Worm (Caenorhabditis elegans) whole organism, L4 larva: ENCODE data around the gene scl-15.

ENCODE experiments used
- T26A8.4 ChIP-seq: fragments of 200-800 bp; sonication (Bioruptor generic); IDR thresholded peaks from 2 replicates; pipeline ENCODE4 v1.3.6; 2022; ENCODE audit warnings: missing genetic modification characterization, missing compliant biosample characterization
- ZK337.2 ChIP-seq: fragments of 200-800 bp; sonication (Bioruptor generic); IDR thresholded peaks from 2 replicates; pipeline ENCODE4 v1.3.6; 2022; ENCODE audit warnings: missing genetic modification reagents, missing genetic modification characterization, missing compliant biosample characterization
- ceh-28 ChIP-seq: fragments of 150-350 bp; optimal IDR thresholded peaks from 2 replicates; lab custom pipeline; 2014; ENCODE audit warnings: missing biosample characterization, missing genetic modification reagents, missing genetic modification characterization
- ceh-32 ChIP-seq: sonication (generic microtip); optimal IDR thresholded peaks from 2 replicates; lab custom pipeline; 2016; ENCODE audit warnings: mild to moderate bottlenecking, missing genetic modification characterization, missing compliant biosample characterization; ENCODE audit not compliant: poor library complexity
- ceh-62 ChIP-seq: sonication (generic microtip); optimal IDR thresholded peaks from 2 replicates; lab custom pipeline; 2017; ENCODE audit warnings: missing biosample characterization, missing genetic modification characterization
- daf-19 ChIP-seq: fragments of 200-800 bp; sonication (Bioruptor generic); conservative IDR thresholded peaks from 2 replicates; pipeline ENCODE4 v1.3.6; 2022; ENCODE audit warnings: missing genetic modification characterization, missing compliant biosample characterization
- hlh-30 ChIP-seq: sonication (generic microtip); optimal IDR thresholded peaks from 2 replicates; lab custom pipeline; 2017; ENCODE audit warnings: antibody characterized with exemption, mild to moderate bottlenecking, missing genetic modification characterization, missing compliant biosample characterization; ENCODE audit not compliant: insufficient read depth
- lin-29 ChIP-seq: fragments of 200-800 bp; sonication (Bioruptor generic); IDR thresholded peaks from 2 replicates; pipeline ENCODE4 v1.3.6; 2022; ENCODE audit warnings: missing genetic modification reagents, missing genetic modification characterization, missing compliant biosample characterization
- lin-39 ChIP-seq: fragments of 150-350 bp; optimal IDR thresholded peaks from 2 replicates; lab custom pipeline; 2014; ENCODE audit warnings: missing biosample characterization, missing genetic modification reagents, missing genetic modification characterization
- lsy-2 ChIP-seq, 2 experiments: fragments of 150-350 bp in 1 of 2; sonication (generic microtip) in 1 of 2; optimal IDR thresholded peaks; 2 replicates each; lab custom pipeline; 2014 to 2017; ENCODE audit warnings: missing biosample characterization in 2 of 2, missing genetic modification characterization in 2 of 2
- mes-2 ChIP-seq: sonication (generic microtip); optimal IDR thresholded peaks from 2 replicates; lab custom pipeline; 2016; ENCODE audit warnings: missing genotype, mild to moderate bottlenecking, missing genetic modification characterization, missing compliant biosample characterization; ENCODE audit not compliant: poor library complexity, severe bottlenecking
- mxl-3 ChIP-seq: fragments of 200-800 bp; sonication (Bioruptor generic); optimal IDR thresholded peaks from 2 replicates; lab custom pipeline; 2018; ENCODE audit warnings: mild to moderate bottlenecking, missing genetic modification characterization, missing compliant biosample characterization
- nhr-25 ChIP-seq: sonication (generic microtip); optimal IDR thresholded peaks from 2 replicates; lab custom pipeline; 2017; ENCODE audit warnings: missing genetic modification characterization, mild to moderate bottlenecking, missing compliant biosample characterization, antibody characterized with exemption, moderate library complexity, borderline replicate concordance; ENCODE audit not compliant: insufficient read depth
- nhr-28 ChIP-seq: fragments of 150-350 bp; optimal IDR thresholded peaks from 2 replicates; lab custom pipeline; 2014; ENCODE audit warnings: missing biosample characterization, missing genetic modification characterization
- nhr-76 ChIP-seq: fragments of 150-350 bp; optimal IDR thresholded peaks from 2 replicates; lab custom pipeline; 2014; ENCODE audit warnings: missing biosample characterization, missing genetic modification characterization
- php-3 ChIP-seq: fragments of 200-800 bp; sonication (Bioruptor generic); IDR thresholded peaks from 2 replicates; pipeline ENCODE4 v1.3.6; 2022; ENCODE audit warnings: missing genetic modification reagents, missing genetic modification characterization, missing compliant biosample characterization
- set-16 ChIP-seq: fragments of 200-800 bp; sonication (Bioruptor generic); IDR thresholded peaks from 2 replicates; pipeline ENCODE4 v1.3.6; 2022; ENCODE audit warnings: missing genetic modification reagents, missing genetic modification characterization, missing compliant biosample characterization
- skn-1 ChIP-seq: fragments of 150-350 bp; optimal IDR thresholded peaks from 2 replicates; lab custom pipeline; 2014; ENCODE audit warnings: missing biosample characterization, missing genetic modification characterization
- unc-130 ChIP-seq: sonication (generic microtip); optimal IDR thresholded peaks from 2 replicates; lab custom pipeline; 2016; ENCODE audit warnings: missing genetic modification reagents, missing genetic modification characterization, missing compliant biosample characterization
- unc-62 ChIP-seq, 3 experiments: fragments of 150-350 bp in 1 of 3; sonication (generic microtip); optimal IDR thresholded peaks in 2 of 3; peaks in 1 of 3; 1 replicate in 1 of 3; 2 replicates in 2 of 3; lab custom pipeline; 2014 to 2017; ENCODE audit warnings: missing biosample characterization in 3 of 3, missing genetic modification characterization in 3 of 3, missing genetic modification reagents in 3 of 3, missing genotype in 1 of 3
- zip-2 ChIP-seq: fragments of 150-350 bp; optimal IDR thresholded peaks from 2 replicates; lab custom pipeline; 2014; ENCODE audit warnings: missing biosample characterization, missing genetic modification characterization

The scl-15 gene

DNA sequence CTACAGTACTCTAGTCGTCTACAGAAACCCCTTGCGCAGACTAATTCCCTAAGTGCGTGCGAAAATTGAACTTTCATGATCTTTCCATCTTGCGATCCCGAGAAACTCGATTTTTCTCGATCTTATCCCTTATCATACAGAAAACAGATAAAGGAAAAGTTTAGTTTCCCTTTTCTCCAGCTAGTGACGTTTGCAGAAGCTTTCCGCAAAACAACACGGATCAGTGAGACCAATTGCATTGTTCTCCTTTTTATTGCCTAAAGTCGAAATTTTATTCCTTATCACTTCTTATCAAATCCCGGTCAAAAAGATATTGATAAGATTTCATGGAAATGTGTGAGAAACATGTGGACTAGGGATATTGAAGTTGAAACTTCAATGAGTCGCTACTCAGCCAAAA is 42.6 kb downstream of the scl-15 start:
- TF ChIP-seq nhr-28 (tag; lab: Kevin White, UChicago) (peak; percentile 0), lin-29 (GFP tag; lab: Robert Waterston, UW) (no peak), zip-2 (tag; lab: Kevin White, UChicago) (no peak), mxl-3 (no peak), nhr-25 (tag; lab: Kevin White, UChicago) (no peak), mes-2 (tag; lab: Kevin White, UChicago) (no peak)

DNA sequence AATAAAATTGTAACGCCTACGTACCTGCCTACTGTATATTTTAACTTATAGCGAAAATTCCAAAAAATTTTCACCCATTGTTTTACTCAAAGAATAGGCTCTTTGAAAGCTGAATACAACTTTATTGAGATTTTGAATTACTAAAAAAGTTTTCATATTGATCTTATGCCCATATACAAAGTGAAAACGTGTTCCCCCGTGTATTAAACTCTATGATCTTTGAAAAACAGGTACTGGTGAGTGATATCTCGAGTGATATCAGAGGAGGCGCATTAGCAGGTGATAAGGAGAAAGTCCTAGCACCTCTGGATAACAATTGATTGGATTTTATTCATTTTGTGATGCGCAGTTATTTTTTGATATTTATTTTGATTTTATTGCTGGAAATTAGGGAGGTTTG is 44.3 kb downstream of the scl-15 start, which contains the start of gene C17F4.3:
Gene C17F4.3 (plus strand): TSS at position 301 of the 400 bp plus-strand sequence.
- TF ChIP-seq unc-62 (GFP tag; optimal IDR thresholded peaks at IDR 0.05 in 1 of 2; lab: Kevin White, UChicago) (peak in 1 of 2 experiments; percentile 70), unc-62 (tag; optimal IDR thresholded peaks at IDR 0.05; lab: Kevin White, UChicago) (no peak), set-16 (no peak)

DNA sequence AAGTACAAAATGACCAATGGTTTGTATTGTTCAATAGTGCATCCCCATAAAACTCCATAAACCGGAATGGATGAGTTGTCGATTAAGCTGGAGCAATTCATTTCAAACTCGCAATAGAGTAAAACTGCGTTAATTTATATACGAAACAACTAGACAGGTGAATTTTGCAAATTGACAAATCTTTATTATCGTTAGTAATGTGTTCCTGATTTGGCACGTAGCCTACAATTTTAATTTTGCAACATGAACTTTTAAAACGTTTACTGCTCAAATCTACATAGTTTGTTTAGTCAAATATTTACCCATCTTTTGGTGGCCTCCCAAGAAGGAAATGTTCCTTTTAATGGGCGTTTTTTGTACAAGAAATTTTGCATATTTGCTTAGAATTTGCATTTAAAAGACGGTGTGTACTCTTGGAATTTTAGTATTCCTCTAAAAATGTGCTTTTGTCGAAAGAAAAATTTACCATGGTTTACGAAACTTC is 47.4 kb downstream of the scl-15 start, which contains the start of the genes srz-67 and C17F4.11:
Gene srz-67 (minus strand): TSS at position 101 of the 484 bp plus-strand sequence.
Gene C17F4.11 (plus strand): TSS at position 434 of the 484 bp plus-strand sequence.
- peak in 1 of 2 experiments; percentile 2 for TF ChIP-seq unc-62 (GFP tag; optimal IDR thresholded peaks at IDR 0.05 in 1 of 2; lab: Kevin White, UChicago)
- TF ChIP-seq unc-62 (tag; optimal IDR thresholded peaks at IDR 0.05; lab: Kevin White, UChicago) = no peak
- TF ChIP-seq daf-19 (GFP tag; lab: Robert Waterston, UW) = no peak

DNA sequence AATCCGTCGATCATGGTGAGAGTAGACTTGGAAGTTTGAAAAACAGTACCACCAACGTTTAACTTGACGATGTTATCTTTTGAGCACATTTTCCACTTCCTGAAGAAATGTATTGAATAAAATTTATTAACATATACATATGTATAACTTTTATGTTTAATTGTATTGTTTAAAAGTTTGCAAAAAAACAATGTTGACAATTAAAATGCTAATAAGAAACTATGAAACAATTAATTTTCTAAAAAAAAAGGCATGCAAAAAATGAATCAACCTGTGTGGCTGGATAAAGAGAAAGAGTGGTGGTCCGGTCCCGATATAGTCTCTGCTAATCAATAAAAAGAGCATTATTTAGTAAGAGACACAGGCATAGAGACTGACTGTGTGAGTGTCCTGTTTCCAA is 49.7 kb downstream of the scl-15 start, which contains the start of gene C17F4.8:
Gene C17F4.8 (minus strand): TSS at position 101 of the 400 bp plus-strand sequence.
- TF ChIP-seq T26A8.4 (GFP tag; lab: Robert Waterston, UW) (no peak), ZK337.2 (GFP tag; lab: Robert Waterston, UW) (no peak), lsy-2 (tag; optimal IDR thresholded peaks at IDR 0.05; lab: Kevin White, UChicago) (no peak), ceh-28 (tag; lab: Kevin White, UChicago) (no peak), ceh-32 (no peak), ceh-62 (tag; lab: Kevin White, UChicago) (no peak), skn-1 (tag; lab: Kevin White, UChicago) (no peak), unc-130 (GFP tag; lab: Kevin White, UChicago) (no peak), nhr-76 (tag; lab: Kevin White, UChicago) (no peak), lin-39 (no peak), php-3 (no peak), hlh-30 (no peak)
